Fruit fly (Drosophila melanogaster) whole organism, wandering third instar larva: ENCODE measurements around the gene Cpr76Bc.

Source experiments
- Abd-B ChIP-seq: fragments of >200 bp; optimal IDR thresholded peaks from 2 replicates; lab custom pipeline; 2017; ENCODE audit warnings: missing biosample characterization, missing genetic modification characterization
- CG32264 ChIP-seq: fragments of 200-800 bp; sonication (Bioruptor generic); optimal IDR thresholded peaks from 2 replicates; lab custom pipeline; 2016; ENCODE audit warnings: missing biosample characterization, missing genetic modification characterization
- CG9705 ChIP-seq: fragments of 200-800 bp; sonication (Bioruptor generic); optimal IDR thresholded peaks from 2 replicates; lab custom pipeline; 2018; ENCODE audit warnings: missing biosample characterization, mild to moderate bottlenecking, missing genetic modification characterization
- CrebA ChIP-seq: fragments of 200-800 bp; sonication (Bioruptor generic); optimal IDR thresholded peaks from 2 replicates; lab custom pipeline; 2016; ENCODE audit warnings: missing biosample characterization, mild to moderate bottlenecking, missing genetic modification characterization, borderline replicate concordance
- Dfd ChIP-seq: fragments of >200 bp; optimal IDR thresholded peaks from 2 replicates; lab custom pipeline; 2017; ENCODE audit warnings: missing biosample characterization, missing genetic modification characterization
- Dif ChIP-seq: fragments of 200-275, 200-300 bp; sonication (Bioruptor generic); optimal IDR thresholded peaks from 2 replicates; lab custom pipeline; 2018; ENCODE audit warnings: missing biosample characterization, missing genetic modification characterization; ENCODE audit not compliant: partially characterized antibody
- GATAd ChIP-seq: sonication (Bioruptor generic); optimal IDR thresholded peaks from 2 replicates; lab custom pipeline; 2016; ENCODE audit warnings: missing biosample characterization, missing genetic modification characterization
- HLH106 ChIP-seq: fragments of 200-800 bp; optimal IDR thresholded peaks from 3 replicates; lab custom pipeline; 2019; ENCODE audit warnings: missing biosample characterization, mild to moderate bottlenecking, missing genetic modification characterization, moderate library complexity
- Hnf4 ChIP-seq: fragments of 200-800 bp; sonication (Bioruptor generic); optimal IDR thresholded peaks from 2 replicates; lab custom pipeline; 2016; ENCODE audit warnings: missing biosample characterization, mild to moderate bottlenecking, missing genetic modification characterization
- Hr78 ChIP-seq: fragments of >200 bp; optimal IDR thresholded peaks from 2 replicates; lab custom pipeline; 2017; ENCODE audit warnings: missing biosample characterization, missing genetic modification characterization
- Hr83 ChIP-seq: fragments of 200-300 bp; sonication (Bioruptor generic); optimal IDR thresholded peaks from 2 replicates; lab custom pipeline; 2016; ENCODE audit warnings: missing biosample characterization, mild to moderate bottlenecking, missing genetic modification characterization, moderate library complexity; ENCODE audit not compliant: poor library complexity, severe bottlenecking
- Jra ChIP-seq: sonication (Bioruptor generic); optimal IDR thresholded peaks from 2 replicates; lab custom pipeline; 2016; ENCODE audit warnings: missing biosample characterization, missing genetic modification characterization
- Mio ChIP-seq: sonication (Bioruptor generic); optimal IDR thresholded peaks from 2 replicates; lab custom pipeline; 2016; ENCODE audit warnings: missing biosample characterization, missing genetic modification characterization
- Myc ChIP-seq: fragments of >200 bp; optimal IDR thresholded peaks from 2 replicates; lab custom pipeline; 2017
- N ChIP-seq: fragments of >200 bp; optimal IDR thresholded peaks from 2 replicates; lab custom pipeline; 2018; ENCODE audit warnings: missing biosample characterization, missing external identifiers, missing genetic modification characterization
- OdsH ChIP-seq: fragments of 200-800 bp; sonication (Bioruptor generic); optimal IDR thresholded peaks from 2 replicates; lab custom pipeline; 2016; ENCODE audit warnings: missing biosample characterization, mild to moderate bottlenecking, missing genetic modification characterization
- Rel ChIP-seq, 2 experiments: fragments of 200-800 bp; sonication (Bioruptor generic) in 1 of 2; optimal IDR thresholded peaks; 2 replicates in 1 of 2; 3 replicates in 1 of 2; lab custom pipeline; 2016 to 2019; ENCODE audit warnings: mild to moderate bottlenecking in 2 of 2, missing biosample characterization in 2 of 2, missing genetic modification characterization in 2 of 2, moderate library complexity in 1 of 2
- Sp1 ChIP-seq: fragments of 200-800 bp; sonication (Bioruptor generic); optimal IDR thresholded peaks from 3 replicates; lab custom pipeline; 2019; ENCODE audit warnings: missing biosample characterization, mild to moderate bottlenecking, missing genetic modification characterization, moderate library complexity
- Vsx2 ChIP-seq: fragments of 200-300, 225-300 bp; sonication (Bioruptor generic); optimal IDR thresholded peaks from 2 replicates; lab custom pipeline; 2018; ENCODE audit warnings: missing biosample characterization, missing genetic modification characterization; ENCODE audit not compliant: partially characterized antibody
- br ChIP-seq: fragments of 200-800 bp; sonication (Bioruptor generic); optimal IDR thresholded peaks from 2 replicates; lab custom pipeline; 2016; ENCODE audit warnings: missing biosample characterization, missing genetic modification characterization
- brk ChIP-seq: fragments of 200-800 bp; sonication (Bioruptor generic); optimal IDR thresholded peaks from 2 replicates; lab custom pipeline; 2016; ENCODE audit warnings: missing biosample characterization, mild to moderate bottlenecking, missing genetic modification characterization
- dl ChIP-seq, 2 experiments: fragments of 175-275, 200-275 bp in 1 of 2; fragments of 200-275 bp in 1 of 2; sonication (Bioruptor generic); optimal IDR thresholded peaks; lab custom pipeline; 2018; ENCODE audit warnings: mild to moderate bottlenecking in 2 of 2, missing biosample characterization in 2 of 2, missing genetic modification characterization in 2 of 2, moderate library complexity in 2 of 2; ENCODE audit not compliant: partially characterized antibody in 2 of 2, insufficient read depth in 1 of 2
- dmrt93B ChIP-seq: fragments of 200-800 bp; sonication (Bioruptor generic); optimal IDR thresholded peaks from 2 replicates; lab custom pipeline; 2018; ENCODE audit warnings: missing biosample characterization, mild to moderate bottlenecking, missing genetic modification characterization
- dsf ChIP-seq: sonication (Bioruptor generic); optimal IDR thresholded peaks from 2 replicates; lab custom pipeline; 2016; ENCODE audit warnings: missing biosample characterization, missing genetic modification characterization, borderline replicate concordance
- ey ChIP-seq: fragments of 200-800 bp; sonication (Bioruptor generic); optimal IDR thresholded peaks from 2 replicates; lab custom pipeline; 2016; ENCODE audit warnings: missing biosample characterization, missing genetic modification characterization
- foxo ChIP-seq, 2 experiments: fragments of 200-800 bp; sonication (Bioruptor generic); optimal IDR thresholded peaks; 2 replicates in 1 of 2; 3 replicates in 1 of 2; lab custom pipeline; 2016 to 2017; ENCODE audit warnings: missing biosample characterization in 2 of 2, missing genetic modification characterization in 2 of 2
- fru ChIP-seq: fragments of 200-800 bp; sonication (Bioruptor generic); optimal IDR thresholded peaks from 3 replicates; lab custom pipeline; 2016; ENCODE audit warnings: missing biosample characterization, mild to moderate bottlenecking, missing genetic modification characterization
- h ChIP-seq: fragments of 200-800 bp; sonication (Bioruptor generic); optimal IDR thresholded peaks from 3 replicates; lab custom pipeline; 2016; ENCODE audit warnings: missing biosample characterization, mild to moderate bottlenecking, missing genetic modification characterization
- jim ChIP-seq: fragments of 175-275, 200-325 bp; sonication (Bioruptor generic); optimal IDR thresholded peaks from 2 replicates; lab custom pipeline; 2016; ENCODE audit warnings: missing biosample characterization, mild to moderate bottlenecking, missing genetic modification characterization
- lola ChIP-seq: fragments of >200 bp; optimal IDR thresholded peaks from 2 replicates; lab custom pipeline; 2017; ENCODE audit warnings: missing biosample characterization, missing genetic modification characterization
- pan ChIP-seq: fragments of >200 bp; optimal IDR thresholded peaks from 2 replicates; lab custom pipeline; 2017
- psq ChIP-seq: fragments of 200-800 bp; sonication (Bioruptor generic); optimal IDR thresholded peaks from 3 replicates; lab custom pipeline; 2017; ENCODE audit warnings: missing biosample characterization, mild to moderate bottlenecking, missing genetic modification characterization, moderate library complexity
- rgr ChIP-seq: fragments of 200-800 bp; sonication (Bioruptor generic); optimal IDR thresholded peaks from 3 replicates; lab custom pipeline; 2016; ENCODE audit warnings: missing biosample characterization, mild to moderate bottlenecking, missing genetic modification characterization
- sage ChIP-seq: fragments of 200-800 bp; sonication (Bioruptor generic); optimal IDR thresholded peaks from 2 replicates; lab custom pipeline; 2016; ENCODE audit warnings: missing biosample characterization, mild to moderate bottlenecking, missing genetic modification characterization
- sv ChIP-seq: fragments of 200-800 bp; sonication (Bioruptor generic); optimal IDR thresholded peaks from 3 replicates; lab custom pipeline; 2016; ENCODE audit warnings: missing biosample characterization, missing genetic modification characterization
- tai ChIP-seq: sonication (Bioruptor generic); optimal IDR thresholded peaks from 2 replicates; lab custom pipeline; 2016; ENCODE audit warnings: missing biosample characterization, missing genetic modification characterization
- usp ChIP-seq: fragments of >200 bp; optimal IDR thresholded peaks from 2 replicates; lab custom pipeline; 2017; ENCODE audit warnings: missing biosample characterization, missing genetic modification characterization
- woc ChIP-seq: sonication (Bioruptor generic); optimal IDR thresholded peaks from 2 replicates; lab custom pipeline; 2016; ENCODE audit warnings: missing biosample characterization, mild to moderate bottlenecking, missing genetic modification characterization

Cpr76Bc gene

DNA sequence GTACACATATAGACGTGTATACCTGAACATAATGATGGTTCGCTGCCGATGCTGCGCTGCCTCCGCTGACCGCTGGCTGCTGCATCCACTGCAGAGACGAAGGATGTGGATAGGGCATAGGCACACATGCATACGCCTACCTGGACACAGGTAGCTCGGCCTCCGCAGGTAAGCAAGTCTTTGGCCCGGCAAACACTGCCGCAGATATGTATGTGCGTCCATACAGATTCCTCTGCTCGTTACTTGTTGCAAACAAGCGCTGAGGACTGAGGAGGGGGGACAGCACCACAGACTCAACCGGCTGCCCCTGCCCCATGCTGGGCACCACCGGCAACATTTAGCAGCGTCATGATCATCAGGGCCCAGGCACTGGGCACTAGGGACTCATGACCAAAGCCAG lies 36.0 kb downstream of the Cpr76Bc start (continued):
- no peak for TF ChIP-seq dmrt93B
- no peak for TF ChIP-seq jim (GFP tag; lab: Kevin White, UChicago)
- TF ChIP-seq CrebA (GFP tag; lab: Kevin White, UChicago), result peak; percentile 25
- TF ChIP-seq Vsx2 (GFP tag; lab: Kevin White, UChicago), result peak; percentile 7

DNA sequence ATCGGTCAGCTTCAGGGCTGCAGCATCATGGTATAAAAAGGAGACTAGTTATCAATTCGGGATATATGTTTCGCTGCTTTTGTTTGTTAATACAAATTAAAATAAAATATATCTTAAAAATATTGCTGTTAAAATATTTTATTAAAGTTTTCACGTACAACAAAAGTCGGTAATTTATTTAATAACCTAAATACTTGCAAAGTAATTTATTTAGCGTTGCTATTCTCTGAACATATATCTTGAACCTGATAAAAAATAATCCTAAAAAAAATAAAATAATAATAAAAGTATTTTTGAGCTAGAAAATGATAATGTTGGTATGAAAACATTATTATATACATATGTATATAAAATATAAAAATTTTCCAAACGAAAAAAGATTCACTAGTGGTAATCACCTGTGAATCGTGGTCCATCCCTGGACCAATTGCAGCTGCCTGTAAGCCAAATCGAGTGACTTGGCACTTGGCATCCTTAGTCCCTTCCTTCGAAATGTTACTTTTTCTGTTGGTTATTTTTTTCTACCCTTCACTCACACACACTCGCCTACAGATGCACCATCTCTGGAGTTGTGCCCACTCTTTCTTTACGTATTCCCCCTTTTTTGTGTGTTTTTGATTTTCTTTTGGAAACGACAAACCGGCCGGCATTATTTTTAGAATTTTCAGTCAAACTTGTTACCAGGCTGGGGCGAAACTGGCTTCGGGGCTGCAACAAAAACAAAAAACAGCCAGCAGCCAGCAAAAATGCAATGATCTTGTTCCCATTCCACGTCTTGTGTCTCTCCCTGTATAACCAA lies 36.7 kb downstream of the Cpr76Bc start:
- TF ChIP-seq Rel (GFP tag; optimal IDR thresholded peaks at IDR 0.05; lab: Kevin White, UChicago) (peak; percentile 34), Rel (tag; optimal IDR thresholded peaks at IDR 0.05; lab: Kevin White, UChicago) (peak; percentile 67), woc (GFP tag; lab: Kevin White, UChicago) (peak; percentile 6), pan (lab: Kevin White, UChicago) (no peak), Abd-B (GFP tag; lab: Kevin White, UChicago) (no peak), foxo (GFP tag; optimal IDR thresholded peaks at IDR 0.05; lab: Kevin White, UChicago) (peak in 1 of 2 experiments; percentile 74), OdsH (GFP tag; lab: Kevin White, UChicago) (peak; percentile 51), tai (GFP tag; lab: Kevin White, UChicago) (peak; percentile 19), Dif (no peak), psq (peak; percentile 58), CrebA (GFP tag; lab: Kevin White, UChicago) (peak; percentile 59), rgr (GFP tag; lab: Kevin White, UChicago) (peak; percentile 30), HLH106 (tag; lab: Kevin White, UChicago) (peak; percentile 82), sage (no peak), Sp1 (GFP tag; lab: Kevin White, UChicago) (peak; percentile 88), dmrt93B (peak; percentile 67)

DNA sequence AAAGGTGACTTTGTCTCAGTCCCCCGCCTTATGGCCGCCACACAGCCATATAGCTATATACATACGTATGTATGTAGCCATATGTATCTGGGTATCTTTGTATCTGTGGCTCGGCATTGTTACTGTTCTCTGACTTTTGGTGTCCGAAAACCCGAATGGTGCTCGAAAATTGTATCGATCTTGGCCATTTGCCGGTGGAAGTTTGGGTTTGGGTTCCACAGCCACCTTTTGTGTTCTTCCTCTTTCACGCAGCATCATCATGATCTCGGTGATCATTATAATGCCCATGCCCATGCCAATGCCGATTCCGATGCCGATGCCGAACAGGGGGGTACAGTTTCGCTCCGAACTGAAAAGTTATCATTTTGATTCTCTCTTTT lies 37.2 kb downstream of the Cpr76Bc start:
- TF ChIP-seq Dfd (no peak), CrebA (GFP tag; lab: Kevin White, UChicago) (no peak), woc (GFP tag; lab: Kevin White, UChicago) (peak; percentile 17), OdsH (GFP tag; lab: Kevin White, UChicago) (no peak), sage (peak; percentile 35), Mio (GFP tag; lab: Kevin White, UChicago) (no peak), jim (GFP tag; lab: Kevin White, UChicago) (no peak), Hr83 (peak; percentile 1), br (GFP tag; lab: Kevin White, UChicago) (no peak), Dif (peak; percentile 39), N (no peak), Rel (GFP tag; optimal IDR thresholded peaks at IDR 0.05; lab: Kevin White, UChicago) (no peak), Rel (tag; optimal IDR thresholded peaks at IDR 0.05; lab: Kevin White, UChicago) (no peak), Vsx2 (GFP tag; lab: Kevin White, UChicago) (no peak), h (GFP tag; lab: Kevin White, UChicago) (no peak), Jra (GFP tag; lab: Kevin White, UChicago) (peak; percentile 27), CG9705 (GFP tag; lab: Kevin White, UChicago) (no peak), foxo (GFP tag; optimal IDR thresholded peaks at IDR 0.05; lab: Kevin White, UChicago) (no peak), Myc (lab: Kevin White, UChicago) (no peak), usp (GFP tag; lab: Kevin White, UChicago) (no peak), sv (no peak), lola (GFP tag; lab: Kevin White, UChicago) (no peak), dl (GFP tag; optimal IDR thresholded peaks at IDR 0.05; lab: Kevin White, UChicago; ENCODE audit: insufficient read depth in 1 of 2, partially characterized antibody in 2 of 2) (no peak), rgr (GFP tag; lab: Kevin White, UChicago) (no peak), Hr78 (GFP tag; lab: Kevin White, UChicago) (no peak), tai (GFP tag; lab: Kevin White, UChicago) (no peak), GATAd (no peak), CG32264 (no peak), dmrt93B (no peak), pan (lab: Kevin White, UChicago) (no peak), ey (GFP tag; lab: Kevin White, UChicago) (no peak), Abd-B (GFP tag; lab: Kevin White, UChicago) (no peak), Sp1 (GFP tag; lab: Kevin White, UChicago) (no peak), brk (GFP tag; lab: Kevin White, UChicago) (no peak), psq (peak; percentile 0), dsf (GFP tag; lab: Kevin White, UChicago) (no peak), Hnf4 (no peak), HLH106 (tag; lab: Kevin White, UChicago) (no peak), fru (peak; percentile 49)
